Fruit fly (Drosophila melanogaster): ENCODE measurements around the gene Blos3.
A peak's percentile ranks its signal among the peaks of the same experiment; 100 is the strongest.

The Blos3 gene

dm6 chr3L:18837707-18838244 lies 32.2 kb upstream of the Blos3 start:
- TF ChIP-seq CG1620 (GFP tag; optimal IDR thresholded peaks at IDR 0.05) (peak; percentile 26), ovo (GFP tag; optimal IDR thresholded peaks at IDR 0.05) (peak; percentile 31), Crg-1 (GFP tag; optimal IDR thresholded peaks at IDR 0.05) (no peak), kay (GFP tag; ENCODE audit: borderline replicate concordance) (peak; percentile 58)

DNA sequence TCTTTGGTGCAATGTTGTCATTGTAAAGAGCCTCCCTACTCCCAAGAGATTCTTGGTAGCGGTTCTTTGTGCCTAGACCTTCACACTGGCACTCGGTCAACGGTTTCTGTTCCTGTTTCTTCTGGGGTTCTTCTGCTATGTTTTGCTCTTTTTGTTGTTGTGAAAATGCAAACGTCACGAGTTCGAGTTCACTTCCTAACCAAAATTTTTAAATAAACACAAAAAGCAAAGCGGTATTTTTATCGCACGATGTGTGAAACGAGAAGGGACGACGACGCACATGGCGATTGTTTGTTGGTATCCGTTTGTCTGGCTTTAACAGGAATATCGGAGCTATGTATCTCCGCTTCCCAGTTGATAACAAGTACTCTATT lies 30.0 kb upstream of the Blos3 start:
- TF ChIP-seq pad (GFP tag; optimal IDR thresholded peaks at IDR 0.05) (peak; percentile 39), Hr96 (GFP tag; optimal IDR thresholded peaks at IDR 0.05) (no peak)

DNA sequence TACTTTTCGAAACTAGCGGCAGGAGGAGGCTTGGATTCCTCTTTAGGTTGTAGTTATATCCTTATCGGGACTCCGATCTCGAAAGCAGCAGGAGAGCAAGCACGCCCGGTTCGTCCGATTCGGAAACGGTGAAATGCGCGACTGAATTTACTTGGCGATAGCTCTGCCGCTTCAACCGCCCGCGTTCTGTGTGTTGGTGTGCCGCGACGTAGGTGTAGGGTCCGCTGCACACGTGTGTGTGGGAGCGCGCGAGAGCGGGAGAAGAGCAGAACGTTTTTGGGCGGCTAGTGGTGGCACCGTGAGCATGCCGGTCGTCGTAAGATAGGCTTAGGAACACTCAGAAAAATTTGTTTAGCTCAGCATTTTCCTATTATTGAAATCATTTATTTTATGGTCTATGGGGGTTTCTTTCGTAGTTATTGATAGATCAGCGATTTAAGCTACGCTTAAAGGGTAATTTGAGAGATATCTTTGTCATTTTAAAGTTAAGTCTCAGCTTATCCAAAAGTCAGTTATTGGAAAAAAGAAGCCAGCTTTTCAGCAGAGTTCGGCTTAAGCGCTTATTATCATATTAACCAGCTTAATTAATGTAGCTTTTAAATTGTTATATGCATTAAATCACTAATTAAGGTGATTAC lies 29.5 kb upstream of the Blos3 start:
- TF ChIP-seq ovo (GFP tag; optimal IDR thresholded peaks at IDR 0.05) (peak; percentile 4), cnc (optimal IDR thresholded peaks at IDR 0.05) (no peak), cic (GFP tag; optimal IDR thresholded peaks at IDR 0.05) (peak; percentile 74), CG12768 (GFP tag; optimal IDR thresholded peaks at IDR 0.05) (peak; percentile 69), CG1620 (GFP tag; optimal IDR thresholded peaks at IDR 0.05) (peak; percentile 48), bab1 (GFP tag; optimal IDR thresholded peaks at IDR 0.05) (peak; percentile 51), CG11617 (GFP tag; optimal IDR thresholded peaks at IDR 0.05) (peak; percentile 23), CG7045 (GFP tag; optimal IDR thresholded peaks at IDR 0.05) (no peak), tj (GFP tag; optimal IDR thresholded peaks at IDR 0.05) (peak; percentile 41), Clk (GFP tag; optimal IDR thresholded peaks at IDR 0.05) (no peak), CG5204 (GFP tag; optimal IDR thresholded peaks at IDR 0.05) (peak; percentile 6), Mnt (GFP tag; optimal IDR thresholded peaks at IDR 0.05) (peak; percentile 86), CG33017 (tag; optimal IDR thresholded peaks at IDR 0.05) (peak; percentile 21), Crg-1 (GFP tag; optimal IDR thresholded peaks at IDR 0.05) (peak; percentile 30)

dm6 chr3L:18841269-18841668 lies 28.8 kb upstream of the Blos3 start:
- no peak for TF ChIP-seq toe (GFP tag; optimal IDR thresholded peaks at IDR 0.05)
- TF ChIP-seq CG11617 (GFP tag; optimal IDR thresholded peaks at IDR 0.05): no peak
- TF ChIP-seq cic (GFP tag; optimal IDR thresholded peaks at IDR 0.05): peak; percentile 4
- TF ChIP-seq tj (GFP tag; optimal IDR thresholded peaks at IDR 0.05): peak; percentile 35
- TF ChIP-seq CG33017 (tag; optimal IDR thresholded peaks at IDR 0.05): no peak
- no peak for TF ChIP-seq CG1620 (GFP tag; optimal IDR thresholded peaks at IDR 0.05)
- TF ChIP-seq CG5204 (GFP tag; optimal IDR thresholded peaks at IDR 0.05): no peak
- TF ChIP-seq kay (GFP tag; ENCODE audit: borderline replicate concordance): peak; percentile 66
- peak; percentile 0 for TF ChIP-seq pad (GFP tag; optimal IDR thresholded peaks at IDR 0.05)
- TF ChIP-seq CG12768 (GFP tag; optimal IDR thresholded peaks at IDR 0.05): no peak
- peak; percentile 2 for TF ChIP-seq bab1 (GFP tag; optimal IDR thresholded peaks at IDR 0.05)
- no peak for TF ChIP-seq Mnt (GFP tag; optimal IDR thresholded peaks at IDR 0.05)

DNA sequence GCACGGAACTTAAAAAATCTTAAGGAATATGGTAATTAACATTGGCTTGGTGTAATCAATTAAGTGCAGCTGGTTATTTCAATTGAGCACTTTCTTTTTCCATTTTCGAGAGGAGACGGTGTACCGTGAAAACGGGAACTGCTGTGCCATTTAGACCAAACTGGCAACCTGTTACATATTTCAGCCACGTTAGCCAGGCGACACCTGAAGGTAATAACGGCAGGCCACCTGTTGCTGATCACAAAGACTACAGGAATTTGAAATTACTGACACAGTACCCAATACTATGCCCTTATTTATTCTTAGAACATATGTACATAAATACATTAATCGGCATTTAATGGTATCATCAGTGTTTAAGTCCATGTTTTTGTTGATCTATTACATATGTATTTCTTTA lies 27.8 kb upstream of the Blos3 start:
- TF ChIP-seq cnc (optimal IDR thresholded peaks at IDR 0.05): no peak
- TF ChIP-seq Crg-1 (GFP tag; optimal IDR thresholded peaks at IDR 0.05): no peak
- TF ChIP-seq tj (GFP tag; optimal IDR thresholded peaks at IDR 0.05): no peak
- no peak for TF ChIP-seq CG7045 (GFP tag; optimal IDR thresholded peaks at IDR 0.05)
- no peak for TF ChIP-seq CG11617 (GFP tag; optimal IDR thresholded peaks at IDR 0.05)
- no peak for TF ChIP-seq cic (GFP tag; optimal IDR thresholded peaks at IDR 0.05)
- TF ChIP-seq CG5204 (GFP tag; optimal IDR thresholded peaks at IDR 0.05): no peak
- no peak for TF ChIP-seq Clk (GFP tag; optimal IDR thresholded peaks at IDR 0.05)
- TF ChIP-seq bab1 (GFP tag; optimal IDR thresholded peaks at IDR 0.05): no peak
- no peak for TF ChIP-seq CG1620 (GFP tag; optimal IDR thresholded peaks at IDR 0.05)
- no peak for TF ChIP-seq toe (GFP tag; optimal IDR thresholded peaks at IDR 0.05)
- no peak for TF ChIP-seq CG33017 (tag; optimal IDR thresholded peaks at IDR 0.05)
- no peak for TF ChIP-seq Hr96 (GFP tag; optimal IDR thresholded peaks at IDR 0.05)
- TF ChIP-seq ovo (GFP tag; optimal IDR thresholded peaks at IDR 0.05): no peak
- no peak for TF ChIP-seq Mnt (GFP tag; optimal IDR thresholded peaks at IDR 0.05)
- TF ChIP-seq pad (GFP tag; optimal IDR thresholded peaks at IDR 0.05): no peak

DNA sequence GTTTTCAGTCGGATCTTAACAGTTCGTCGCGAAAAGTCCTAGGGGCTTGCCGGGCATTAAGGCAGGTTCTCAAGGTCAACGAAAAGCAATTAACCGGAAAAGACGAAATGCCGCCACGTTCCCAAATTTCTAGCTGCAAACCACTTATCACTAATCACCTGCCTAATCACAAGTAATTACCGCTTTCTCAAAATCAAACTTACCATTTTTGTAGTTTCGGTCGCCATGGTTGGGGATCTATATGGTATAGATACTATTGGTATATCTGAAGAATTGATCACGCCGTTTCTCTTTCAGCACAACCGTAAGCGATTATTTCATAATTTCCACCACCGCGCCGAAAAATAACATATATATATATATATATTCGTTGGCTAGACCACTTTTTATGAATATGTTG lies 24.2 kb upstream of the Blos3 start:
- TF ChIP-seq cnc (optimal IDR thresholded peaks at IDR 0.05): no peak

- no peak for TF ChIP-seq CG7045 (GFP tag; optimal IDR thresholded peaks at IDR 0.05)
- no peak for TF ChIP-seq toe (GFP tag; optimal IDR thresholded peaks at IDR 0.05)
- no peak for TF ChIP-seq cnc (optimal IDR thresholded peaks at IDR 0.05)
- TF ChIP-seq CG7101 (tag; optimal IDR thresholded peaks at IDR 0.05): no peak
- no peak for TF ChIP-seq CG5204 (GFP tag; optimal IDR thresholded peaks at IDR 0.05)
- no peak for TF ChIP-seq CG12768 (GFP tag; optimal IDR thresholded peaks at IDR 0.05)
- no peak for TF ChIP-seq Hr96 (GFP tag; optimal IDR thresholded peaks at IDR 0.05)
- TF ChIP-seq CG14711 (tag; optimal IDR thresholded peaks at IDR 0.05): no peak
- no peak for TF ChIP-seq CG1620 (GFP tag; optimal IDR thresholded peaks at IDR 0.05)
Measured at dm6 chr3L:18846233-18846271, 24.0 kb upstream of the Blos3 start, which contains the start of gene Indy. Gene Indy, minus strand, starts transcription at chr3L:18846267.

dm6 chr3L:18846272-18846741 lies 23.7 kb upstream of the Blos3 start:
- TF ChIP-seq kay (GFP tag; ENCODE audit: borderline replicate concordance): no peak
- peak; percentile 58 for TF ChIP-seq tj (GFP tag; optimal IDR thresholded peaks at IDR 0.05)
- TF ChIP-seq pad (GFP tag; optimal IDR thresholded peaks at IDR 0.05): peak; percentile 91
- no peak for TF ChIP-seq CG7045 (GFP tag; optimal IDR thresholded peaks at IDR 0.05)
- TF ChIP-seq bab1 (GFP tag; optimal IDR thresholded peaks at IDR 0.05): no peak

Measured in whole organism, adult.